Worm (Caenorhabditis elegans) whole organism, L4 larva: Measurements from ENCODE around the gene F35C8.5.

Experiments
- R02D3.7 ChIP-seq: fragments of 150-350 bp; sonication (generic microtip); optimal IDR thresholded peaks from 3 replicates; lab custom pipeline; 2014; ENCODE audit warnings: missing biosample characterization, missing genetic modification characterization
- aha-1 ChIP-seq: fragments of 150-350 bp; peaks from one replicate; lab custom pipeline; 2014; ENCODE audit warnings: missing biosample characterization, missing genetic modification characterization
- aly-2 ChIP-seq: sonication (generic microtip); optimal IDR thresholded peaks from 2 replicates; lab custom pipeline; 2018; ENCODE audit warnings: missing biosample characterization, missing genetic modification characterization
- ama-1 ChIP-seq: fragments of 150-350 bp; optimal IDR thresholded peaks from 2 replicates; lab custom pipeline; 2014; ENCODE audit warnings: inconsistent platforms, mixed read lengths
- arid-1 ChIP-seq: fragments of 200-800 bp; sonication (Bioruptor generic); conservative IDR thresholded peaks from 2 replicates; pipeline ENCODE4 v1.3.6; 2022; ENCODE audit warnings: missing genetic modification reagents, missing genetic modification characterization, missing compliant biosample characterization
- ceh-20 ChIP-seq: fragments of 200-800 bp; sonication (Bioruptor generic); IDR thresholded peaks from 2 replicates; pipeline ENCODE4 v1.3.6; 2022; ENCODE audit warnings: missing genetic modification reagents, missing genetic modification characterization, missing compliant biosample characterization
- ceh-44 ChIP-seq: fragments of 200-800 bp; sonication (Bioruptor generic); IDR thresholded peaks from 2 replicates; pipeline ENCODE4 v1.3.6; 2022; ENCODE audit warnings: missing genetic modification reagents, missing genetic modification characterization, missing compliant biosample characterization
- cey-2 ChIP-seq: sonication (generic microtip); optimal IDR thresholded peaks from 3 replicates; lab custom pipeline; 2017; ENCODE audit warnings: missing genetic modification characterization, mild to moderate bottlenecking, missing compliant biosample characterization, antibody characterized with exemption, borderline replicate concordance; ENCODE audit not compliant: insufficient read depth
- daf-16 ChIP-seq, 3 experiments: sonication (generic microtip); optimal IDR thresholded peaks; 2 replicates each; lab custom pipeline; 2016 to 2017; ENCODE audit warnings: missing genetic modification characterization in 3 of 3, missing genetic modification reagents in 3 of 3, mild to moderate bottlenecking in 2 of 3, missing compliant biosample characterization in 2 of 3, missing biosample characterization in 1 of 3, moderate library complexity in 1 of 3
- daf-19 ChIP-seq: fragments of 200-800 bp; sonication (Bioruptor generic); conservative IDR thresholded peaks from 2 replicates; pipeline ENCODE4 v1.3.6; 2022; ENCODE audit warnings: missing genetic modification characterization, missing compliant biosample characterization
- dmd-6 ChIP-seq: fragments of 200-800 bp; sonication (Bioruptor generic); IDR thresholded peaks from 2 replicates; pipeline ENCODE4 v1.3.6; 2022; ENCODE audit warnings: missing genetic modification reagents, missing genetic modification characterization, missing compliant biosample characterization
- dve-1 ChIP-seq: sonication (generic microtip); optimal IDR thresholded peaks from 2 replicates; lab custom pipeline; 2017; ENCODE audit warnings: antibody characterized with exemption, mild to moderate bottlenecking, missing genetic modification characterization, missing compliant biosample characterization; ENCODE audit not compliant: insufficient read depth
- egl-43 ChIP-seq: fragments of 200-800 bp; sonication (Bioruptor generic); IDR thresholded peaks from 2 replicates; pipeline ENCODE4 v1.3.6; 2022; ENCODE audit warnings: missing genetic modification reagents, missing genetic modification characterization, missing compliant biosample characterization
- fos-1 ChIP-seq: fragments of 150-350 bp; optimal IDR thresholded peaks from 2 replicates; lab custom pipeline; 2014; ENCODE audit warnings: missing biosample characterization, missing genetic modification characterization
- gei-8 ChIP-seq: fragments of 200-800 bp; sonication (Bioruptor generic); optimal IDR thresholded peaks from 2 replicates; lab custom pipeline; 2018; ENCODE audit warnings: mild to moderate bottlenecking, missing genetic modification characterization, missing compliant biosample characterization
- hlh-30 ChIP-seq: sonication (generic microtip); optimal IDR thresholded peaks from 2 replicates; lab custom pipeline; 2017; ENCODE audit warnings: antibody characterized with exemption, mild to moderate bottlenecking, missing genetic modification characterization, missing compliant biosample characterization; ENCODE audit not compliant: insufficient read depth
- lin-38 ChIP-seq: fragments of 200-800 bp; sonication (Bioruptor generic); IDR thresholded peaks from 2 replicates; pipeline ENCODE4 v1.3.6; 2022; ENCODE audit warnings: missing genetic modification reagents, missing genetic modification characterization, missing compliant biosample characterization
- mep-1 ChIP-seq: fragments of 150-350 bp; sonication (generic microtip); optimal IDR thresholded peaks from 3 replicates; lab custom pipeline; 2014; ENCODE audit warnings: missing biosample characterization, missing genetic modification characterization
- mxl-3 ChIP-seq: fragments of 200-800 bp; sonication (Bioruptor generic); optimal IDR thresholded peaks from 2 replicates; lab custom pipeline; 2018; ENCODE audit warnings: mild to moderate bottlenecking, missing genetic modification characterization, missing compliant biosample characterization
- nhr-11 ChIP-seq: fragments of 150-350 bp; optimal IDR thresholded peaks from 2 replicates; lab custom pipeline; 2014; ENCODE audit warnings: missing biosample characterization, missing genetic modification characterization
- nhr-28 ChIP-seq: fragments of 150-350 bp; optimal IDR thresholded peaks from 2 replicates; lab custom pipeline; 2014; ENCODE audit warnings: missing biosample characterization, missing genetic modification characterization
- nhr-76 ChIP-seq: fragments of 150-350 bp; optimal IDR thresholded peaks from 2 replicates; lab custom pipeline; 2014; ENCODE audit warnings: missing biosample characterization, missing genetic modification characterization
- pqm-1 ChIP-seq: sonication (generic microtip); optimal IDR thresholded peaks from 2 replicates; lab custom pipeline; 2017; ENCODE audit warnings: missing biosample characterization, missing genetic modification characterization
- set-16 ChIP-seq: fragments of 200-800 bp; sonication (Bioruptor generic); IDR thresholded peaks from 2 replicates; pipeline ENCODE4 v1.3.6; 2022; ENCODE audit warnings: missing genetic modification reagents, missing genetic modification characterization, missing compliant biosample characterization
- skn-1 ChIP-seq: fragments of 150-350 bp; optimal IDR thresholded peaks from 2 replicates; lab custom pipeline; 2014; ENCODE audit warnings: missing biosample characterization, missing genetic modification characterization
- snpc-1.2 ChIP-seq: fragments of 200-800 bp; sonication (Bioruptor generic); IDR thresholded peaks from 2 replicates; pipeline ENCODE4 v1.3.6; 2022; ENCODE audit warnings: missing genetic modification reagents, missing genetic modification characterization, missing compliant biosample characterization
- snpc-4 ChIP-seq: fragments of 150-350 bp; optimal IDR thresholded peaks from 2 replicates; lab custom pipeline; 2014; ENCODE audit warnings: missing biosample characterization, missing genetic modification characterization
- spr-1 ChIP-seq: sonication (generic microtip); optimal IDR thresholded peaks from 2 replicates; lab custom pipeline; 2016; ENCODE audit warnings: mild to moderate bottlenecking, missing genetic modification characterization, missing compliant biosample characterization
- spr-3 ChIP-seq: fragments of 200-800 bp; sonication (Bioruptor generic); optimal IDR thresholded peaks from 2 replicates; lab custom pipeline; 2018; ENCODE audit warnings: mild to moderate bottlenecking, missing genetic modification characterization, missing compliant biosample characterization
- tag-97 ChIP-seq: fragments of 200-800 bp; sonication (Bioruptor generic); IDR thresholded peaks from 2 replicates; pipeline ENCODE4 v1.3.6; 2022; ENCODE audit warnings: missing genetic modification characterization, missing compliant biosample characterization
- unc-62 ChIP-seq, 3 experiments: fragments of 150-350 bp in 1 of 3; sonication (generic microtip); optimal IDR thresholded peaks in 2 of 3; peaks in 1 of 3; 1 replicate in 1 of 3; 2 replicates in 2 of 3; lab custom pipeline; 2014 to 2017; ENCODE audit warnings: missing biosample characterization in 3 of 3, missing genetic modification characterization in 3 of 3, missing genetic modification reagents in 3 of 3, missing genotype in 1 of 3
- zip-11 ChIP-seq: fragments of 200-800 bp; sonication (Bioruptor generic); IDR thresholded peaks from 2 replicates; pipeline ENCODE4 v1.3.6; 2022; ENCODE audit warnings: missing genetic modification characterization, missing compliant biosample characterization
- ztf-11 ChIP-seq: fragments of 150-350 bp; optimal IDR thresholded peaks from 2 replicates; lab custom pipeline; 2014; ENCODE audit warnings: missing biosample characterization, missing genetic modification characterization

Gene F35C8.5

ce11 chrX:5373597-5373996 lies 8.0 kb downstream of the F35C8.5 start:
- TF ChIP-seq aly-2 (tag; lab: Kevin White, UChicago) = no peak
- peak in 1 of 2 experiments; percentile 95 for TF ChIP-seq unc-62 (GFP tag; optimal IDR thresholded peaks at IDR 0.05 in 1 of 2; lab: Kevin White, UChicago)
- TF ChIP-seq unc-62 (tag; optimal IDR thresholded peaks at IDR 0.05; lab: Kevin White, UChicago) = no peak
- no peak for TF ChIP-seq R02D3.7

DNA sequence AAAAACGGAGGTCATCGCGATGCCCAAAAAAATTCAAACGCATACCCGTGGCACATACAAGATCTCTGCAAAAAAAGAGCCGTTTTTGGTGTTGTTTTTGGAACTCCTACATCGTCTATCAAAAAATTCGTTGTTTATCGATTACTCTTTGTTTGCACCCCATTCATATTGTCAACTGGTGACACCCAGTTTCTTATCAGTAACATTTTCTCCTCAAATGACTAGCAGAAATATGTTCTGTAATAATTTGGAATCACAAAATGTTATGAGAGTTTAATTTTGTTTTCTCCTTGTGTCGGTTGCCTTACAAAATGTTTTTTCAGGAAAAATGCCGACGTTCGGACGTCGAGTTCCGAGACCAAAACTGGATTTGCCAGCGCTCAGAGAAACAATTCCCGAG lies 9.1 kb downstream of the F35C8.5 start, which contains the start of gene sek-4:
Gene sek-4 (plus strand): TSS at position 318 of the 400 bp plus-strand sequence.
- peak; percentile 45 for TF ChIP-seq nhr-28 (tag; lab: Kevin White, UChicago)
- TF ChIP-seq ceh-20 (GFP tag; lab: Robert Waterston, UW) = no peak
- TF ChIP-seq ceh-44 (GFP tag; lab: Robert Waterston, UW) = no peak
- no peak for TF ChIP-seq fos-1 (tag; lab: Kevin White, UChicago)
- TF ChIP-seq cey-2 (tag; lab: Kevin White, UChicago) = no peak
- no peak for TF ChIP-seq arid-1 (GFP tag; lab: Robert Waterston, UW)
- TF ChIP-seq lin-38 = no peak
- peak; percentile 52 for TF ChIP-seq pqm-1 (tag; lab: Kevin White, UChicago)
- TF ChIP-seq tag-97 (GFP tag; lab: Robert Waterston, UW) = no peak
- peak; percentile 33; the same call in 1 of the 2 replicates for TF ChIP-seq dmd-6 (GFP tag; lab: Robert Waterston, UW)
- no peak for TF ChIP-seq ama-1 (lab: Kevin White, UChicago)
- TF ChIP-seq ztf-11 (tag; lab: Kevin White, UChicago) = no peak
- no peak for TF ChIP-seq skn-1 (tag; lab: Kevin White, UChicago)
- no peak for TF ChIP-seq daf-16 (GFP tag; optimal IDR thresholded peaks at IDR 0.05; lab: Kevin White, UChicago)
- peak; percentile 91 for TF ChIP-seq daf-16 (tag; optimal IDR thresholded peaks at IDR 0.05; lab: Kevin White, UChicago)
- no peak for TF ChIP-seq nhr-76 (tag; lab: Kevin White, UChicago)
- TF ChIP-seq dve-1 (tag; lab: Kevin White, UChicago) = no peak
- no peak for TF ChIP-seq set-16 (GFP tag; lab: Robert Waterston, UW)
- TF ChIP-seq egl-43 = no peak
- no peak for TF ChIP-seq nhr-11 (tag; lab: Kevin White, UChicago)
- TF ChIP-seq snpc-4 (tag; lab: Kevin White, UChicago) = no peak
- TF ChIP-seq aly-2 (tag; lab: Kevin White, UChicago) = no peak
- no peak for TF ChIP-seq snpc-1.2 (GFP tag; lab: Robert Waterston, UW)
- no peak for TF ChIP-seq spr-1 (tag; lab: Kevin White, UChicago)

DNA sequence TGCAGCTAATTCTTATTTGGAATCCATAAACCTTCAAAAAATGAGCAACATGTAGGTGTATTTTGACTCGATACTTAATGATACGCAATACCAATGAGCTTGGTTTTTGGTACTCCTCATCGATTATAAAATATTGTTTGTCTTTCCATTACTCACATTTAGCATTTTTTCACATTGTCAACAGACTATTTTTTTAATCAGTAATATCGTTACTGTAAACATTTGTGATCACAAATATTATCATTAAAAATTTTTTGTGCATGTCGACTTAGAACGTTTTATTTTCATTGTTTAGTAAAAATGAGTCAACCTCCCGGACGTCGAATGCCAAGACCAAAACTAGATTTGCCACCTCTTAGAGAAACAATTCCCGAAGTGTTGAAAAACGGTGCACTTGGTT lies 11.7 kb downstream of the F35C8.5 start, which contains the start of gene sek-5:
Gene sek-5 (plus strand): TSS at position 301 of the 400 bp plus-strand sequence.
- no peak for TF ChIP-seq hlh-30 (tag; lab: Kevin White, UChicago)
- no peak for TF ChIP-seq ceh-44 (GFP tag; lab: Robert Waterston, UW)
- TF ChIP-seq spr-3 (GFP tag; lab: Kevin White, UChicago) = no peak
- TF ChIP-seq mxl-3 (GFP tag; lab: Kevin White, UChicago) = no peak
- no peak for TF ChIP-seq aha-1 (tag; lab: Kevin White, UChicago)
- TF ChIP-seq zip-11 (GFP tag; lab: Robert Waterston, UW) = no peak

DNA sequence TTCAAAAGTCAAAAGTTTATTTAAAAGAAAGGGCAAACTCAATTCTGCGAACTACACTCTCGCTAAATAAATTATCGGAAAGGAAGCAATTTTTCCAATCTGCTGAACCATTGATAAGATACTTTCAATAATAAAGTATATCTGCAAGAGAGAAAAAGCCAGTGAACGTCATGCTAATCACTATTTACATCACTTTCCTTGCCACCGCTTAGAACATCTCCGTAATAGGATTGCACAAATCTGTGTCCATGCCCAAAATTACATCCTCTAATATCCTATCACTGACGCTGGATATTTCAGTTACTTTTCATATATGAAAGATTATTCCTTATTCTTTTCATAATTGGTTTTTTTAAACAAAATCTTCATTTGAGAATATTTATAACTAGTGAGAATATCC lies 17.2 kb downstream of the F35C8.5 start:
- TF ChIP-seq daf-19 (no peak), nhr-76 (tag; lab: Kevin White, UChicago) (no peak), unc-62 (GFP tag; optimal IDR thresholded peaks at IDR 0.05 in 1 of 2; lab: Kevin White, UChicago) (peak in 1 of 2 experiments; percentile 87), unc-62 (tag; optimal IDR thresholded peaks at IDR 0.05; lab: Kevin White, UChicago) (no peak), gei-8 (GFP tag; lab: Kevin White, UChicago) (no peak)

- TF ChIP-seq aha-1 (tag; lab: Kevin White, UChicago) (peak; percentile 15), mep-1 (tag; lab: Kevin White, UChicago) (no peak)
These were observed 20.9 kb downstream of the F35C8.5 start, which contains the start of gene kcnl-3 for ce11 chrX:5386558-5386957. kcnl-3 (plus strand) TSS chrX:5386858.
